Worm (Caenorhabditis elegans) whole organism, young adult: ENCODE results near the gene C56C10.7.
"Not testable (repeated sequence)": the region's sequence is repeated elsewhere in the genome, so short reads cannot be mapped to it uniquely, and the experiment has no call there.

Experiments used
- aptf-2 ChIP-seq: fragments of 200-800 bp; sonication (Bioruptor generic); conservative IDR thresholded peaks from 2 replicates; pipeline ENCODE4 v1.3.6; 2022; ENCODE audit warnings: missing genetic modification reagents, missing genetic modification characterization, missing compliant biosample characterization
- hsf-1 ChIP-seq: fragments of 200-800 bp; sonication (Bioruptor generic); IDR thresholded peaks from 2 replicates; pipeline ENCODE4 v1.3.6; 2022; ENCODE audit warnings: missing genetic modification reagents, missing genetic modification characterization, missing compliant biosample characterization
- sdz-38 ChIP-seq: sonication (generic microtip); optimal IDR thresholded peaks from 2 replicates; lab custom pipeline; 2016; ENCODE audit warnings: missing genotype, missing genetic modification characterization, missing compliant biosample characterization
- tbp1 ChIP-seq: fragments of 200-800 bp; sonication (Bioruptor generic); optimal IDR thresholded peaks from 2 replicates; lab custom pipeline; 2018; ENCODE audit warnings: mild to moderate bottlenecking, missing genetic modification characterization, missing compliant biosample characterization
- unc-62 ChIP-seq: fragments of 150-350 bp; optimal IDR thresholded peaks from 2 replicates; lab custom pipeline; 2014; ENCODE audit warnings: missing biosample characterization, missing genetic modification reagents, missing genetic modification characterization
- ztf-28 ChIP-seq: fragments of 200-800 bp; sonication (Bioruptor generic); IDR thresholded peaks from 2 replicates; pipeline ENCODE4 v1.3.6; 2022; ENCODE audit warnings: missing genetic modification reagents, missing genetic modification characterization, missing compliant biosample characterization

DNA sequence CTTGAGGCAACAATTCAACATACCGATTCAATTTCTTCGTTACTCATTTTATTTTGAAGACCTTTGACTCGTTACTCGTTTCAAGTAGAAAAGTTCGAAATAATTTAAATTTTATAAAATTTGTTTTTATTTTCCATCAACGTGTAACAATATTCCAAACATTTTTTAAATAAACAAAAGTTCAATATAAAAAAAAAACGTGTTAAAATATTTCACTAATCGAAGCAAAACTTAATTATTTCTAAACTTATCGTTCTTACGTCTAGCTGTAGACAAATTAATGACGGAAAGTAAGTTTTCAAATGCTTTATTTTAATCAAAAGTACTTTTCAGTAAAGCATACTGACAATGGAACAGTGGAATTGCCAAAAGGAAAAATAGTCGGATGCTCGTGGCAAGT is 39.8 kb upstream of the C56C10.7 start, which contains the start of the genes F54H5.5 and F54H5.2:
- TF ChIP-seq aptf-2 (GFP tag; lab: Robert Waterston, UW); sdz-38; ztf-28; unc-62 (GFP tag; lab: Kevin White, UChicago); hsf-1 (GFP tag; lab: Robert Waterston, UW); tbp1: not testable (repeated sequence)
